Worm (Caenorhabditis elegans): ENCODE data around the gene R02D5.3.

ce11 chrV:14500554-14500953 lies 17.6 kb downstream of the R02D5.3 start:
- no peak for TF ChIP-seq nhr-11 (tag; optimal IDR thresholded peaks at IDR 0.05)
- no peak for TF ChIP-seq pag-3 (tag; optimal IDR thresholded peaks at IDR 0.05; ENCODE audit: borderline replicate concordance, insufficient read depth)
- no peak for TF ChIP-seq unc-62 (GFP tag; optimal IDR thresholded peaks at IDR 0.05)
- no peak for TF ChIP-seq nhr-237 (tag; optimal IDR thresholded peaks at IDR 0.05)
- TF ChIP-seq pqm-1 (tag; optimal IDR thresholded peaks at IDR 0.05), result no peak
- TF ChIP-seq unc-86 (tag; optimal IDR thresholded peaks at IDR 0.05), result no peak

All from whole organism, L1 larva.